Worm (Caenorhabditis elegans): ENCODE data around the gene F11A5.17.

- no peak for TF ChIP-seq T23F11.4 (GFP tag; optimal IDR thresholded peaks at IDR 0.05)
- no peak for TF ChIP-seq ceh-45 (GFP tag; IDR thresholded peaks at IDR 0.05)
- TF ChIP-seq hlh-30 (tag; optimal IDR thresholded peaks at IDR 0.05; ENCODE audit: insufficient read depth) = no peak
- no peak for TF ChIP-seq pag-3 (tag; optimal IDR thresholded peaks at IDR 0.05; ENCODE audit: borderline replicate concordance)
- no peak for TF ChIP-seq dmd-4 (tag; optimal IDR thresholded peaks at IDR 0.05; ENCODE audit: borderline replicate concordance)
- no peak for TF ChIP-seq ahr-1 (tag; optimal IDR thresholded peaks at IDR 0.05)
Measured at ce11 chrV:16218972-16219757, 17.3 kb downstream of the F11A5.17 start, which contains the start of gene glc-1.
